Worm (Caenorhabditis elegans) whole organism, L4 larva: Measurements from ENCODE around the gene srb-13.

ENCODE experiments used
- R02D3.7 ChIP-seq: fragments of 150-350 bp; sonication (generic microtip); optimal IDR thresholded peaks from 3 replicates; lab custom pipeline; 2014; ENCODE audit warnings: missing biosample characterization, missing genetic modification characterization
- ceh-28 ChIP-seq: fragments of 150-350 bp; optimal IDR thresholded peaks from 2 replicates; lab custom pipeline; 2014; ENCODE audit warnings: missing biosample characterization, missing genetic modification reagents, missing genetic modification characterization
- ceh-44 ChIP-seq: fragments of 200-800 bp; sonication (Bioruptor generic); IDR thresholded peaks from 2 replicates; pipeline ENCODE4 v1.3.6; 2022; ENCODE audit warnings: missing genetic modification reagents, missing genetic modification characterization, missing compliant biosample characterization
- lsy-2 ChIP-seq, 2 experiments: fragments of 150-350 bp in 1 of 2; sonication (generic microtip) in 1 of 2; optimal IDR thresholded peaks; 2 replicates each; lab custom pipeline; 2014 to 2017; ENCODE audit warnings: missing biosample characterization in 2 of 2, missing genetic modification characterization in 2 of 2
- mdl-1 ChIP-seq, 2 experiments: fragments of 150-350 bp in 1 of 2; sonication (generic microtip) in 1 of 2; optimal IDR thresholded peaks; 2 replicates each; lab custom pipeline; 2014 to 2017; ENCODE audit warnings: missing biosample characterization in 2 of 2, missing genetic modification characterization in 2 of 2
- mep-1 ChIP-seq: fragments of 150-350 bp; sonication (generic microtip); optimal IDR thresholded peaks from 3 replicates; lab custom pipeline; 2014; ENCODE audit warnings: missing biosample characterization, missing genetic modification characterization
- nhr-77 ChIP-seq: fragments of 150-350 bp; optimal IDR thresholded peaks from 2 replicates; lab custom pipeline; 2014; ENCODE audit warnings: missing biosample characterization, missing genetic modification characterization
- skn-1 ChIP-seq: fragments of 150-350 bp; optimal IDR thresholded peaks from 2 replicates; lab custom pipeline; 2014; ENCODE audit warnings: missing biosample characterization, missing genetic modification characterization
- snpc-4 ChIP-seq: fragments of 150-350 bp; optimal IDR thresholded peaks from 2 replicates; lab custom pipeline; 2014; ENCODE audit warnings: missing biosample characterization, missing genetic modification characterization

DNA sequence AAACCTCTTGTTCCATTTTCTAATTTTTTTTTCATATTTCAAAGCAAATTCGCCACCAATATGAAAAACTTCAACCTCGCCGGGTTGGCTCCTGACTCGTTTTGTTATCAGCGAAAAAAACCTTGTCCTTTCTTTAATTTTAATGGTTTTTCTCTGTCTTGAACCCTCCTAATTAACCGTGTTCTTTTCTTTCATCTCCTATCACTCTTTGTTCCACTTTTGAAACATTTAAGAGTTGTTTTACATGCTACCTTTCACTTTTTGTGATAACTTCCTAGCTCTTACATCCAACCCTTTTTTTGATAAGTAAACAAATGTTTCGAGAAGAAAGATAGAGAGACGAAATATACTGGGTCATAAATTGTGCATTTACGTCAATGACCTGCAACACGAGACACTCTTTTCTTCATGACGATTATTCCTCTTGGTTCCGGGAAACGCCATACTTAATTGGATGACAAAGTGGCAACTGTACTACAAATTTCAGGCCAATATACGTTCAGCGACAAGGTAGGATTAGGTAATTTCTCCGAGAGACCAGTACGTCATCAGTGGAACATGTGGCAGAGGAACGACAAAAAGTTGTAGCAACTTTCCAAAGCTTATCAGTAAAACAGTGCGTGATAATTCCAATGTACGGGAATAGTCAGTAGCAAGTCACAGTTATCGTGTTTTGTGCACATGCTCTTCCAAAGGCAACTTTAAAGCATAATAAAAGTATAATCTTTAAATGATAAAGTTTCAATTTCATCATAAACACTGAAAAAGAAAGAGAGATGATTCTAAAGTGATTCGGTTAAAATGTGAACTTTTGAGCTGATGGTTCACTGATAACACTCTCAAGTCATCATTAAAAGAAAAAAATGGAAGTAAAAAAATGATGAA lies 27.5 kb upstream of the srb-13 start:
- TF ChIP-seq mdl-1 (tag; optimal IDR thresholded peaks at IDR 0.05; lab: Kevin White, UChicago): peak in 1 of 2 experiments; percentile 18
- TF ChIP-seq R02D3.7 (tag; lab: Kevin White, UChicago): no peak
- no peak for TF ChIP-seq ceh-28 (tag; lab: Kevin White, UChicago)
- TF ChIP-seq lsy-2 (tag; optimal IDR thresholded peaks at IDR 0.05; lab: Kevin White, UChicago): no peak
- no peak for TF ChIP-seq mep-1 (tag; lab: Kevin White, UChicago)
- no peak for TF ChIP-seq snpc-4
- TF ChIP-seq nhr-77 (tag; lab: Kevin White, UChicago): peak; percentile 17
- no peak for TF ChIP-seq ceh-44 (GFP tag; lab: Robert Waterston, UW)
- no peak for TF ChIP-seq skn-1 (tag; lab: Kevin White, UChicago)
